Fruit fly (Drosophila melanogaster) whole organism, prepupa: Measurements from ENCODE around the gene CG14441.

ENCODE experiments used
- Blimp-1 ChIP-seq: fragments of 200-800 bp; sonication (Bioruptor generic); optimal IDR thresholded peaks from 3 replicates; lab custom pipeline; 2017; ENCODE audit warnings: missing biosample characterization, missing genetic modification characterization, mild to moderate bottlenecking, moderate library complexity, missing genetic modification reagents
- CG10631 ChIP-seq: fragments of 200-800 bp; sonication (Bioruptor generic); optimal IDR thresholded peaks from 2 replicates; lab custom pipeline; 2016; ENCODE audit warnings: missing biosample characterization, missing genetic modification characterization
- CG10669 ChIP-seq: fragments of 200-800 bp; sonication (Bioruptor generic); optimal IDR thresholded peaks from 3 replicates; lab custom pipeline; 2018; ENCODE audit warnings: missing biosample characterization, mild to moderate bottlenecking, missing genetic modification characterization, moderate library complexity
- CG11294 ChIP-seq: fragments of 200-800 bp; sonication (Bioruptor generic); IDR thresholded peaks from 2 replicates; pipeline ENCODE4 v1.3.6; 2022; ENCODE audit warnings: missing biosample characterization, missing genetic modification characterization
- CG15336 ChIP-seq: fragments of 200-800 bp; sonication (Bioruptor generic); IDR thresholded peaks from 2 replicates; pipeline ENCODE4 v1.3.6; 2022; ENCODE audit warnings: missing biosample characterization, missing genetic modification characterization
- CG16779 ChIP-seq: fragments of 200-800 bp; sonication (Bioruptor generic); optimal IDR thresholded peaks from 3 replicates; lab custom pipeline; 2017; ENCODE audit warnings: missing biosample characterization, mild to moderate bottlenecking, missing genetic modification characterization
- CG3032 ChIP-seq: fragments of 200-800 bp; optimal IDR thresholded peaks from 2 replicates; lab custom pipeline; 2019; ENCODE audit warnings: missing biosample characterization, mild to moderate bottlenecking, missing genetic modification characterization, moderate library complexity
- CG31627 ChIP-seq: fragments of 200-800 bp; sonication (Bioruptor generic); optimal IDR thresholded peaks from 3 replicates; lab custom pipeline; 2016; ENCODE audit warnings: missing biosample characterization, missing genetic modification characterization
- CG32006 ChIP-seq: fragments of 200-800 bp; sonication (Bioruptor generic); optimal IDR thresholded peaks from 3 replicates; lab custom pipeline; 2017; ENCODE audit warnings: missing biosample characterization, mild to moderate bottlenecking, missing genetic modification characterization
- CG3919 ChIP-seq: fragments of 200-800 bp; sonication (Bioruptor generic); optimal IDR thresholded peaks from 3 replicates; lab custom pipeline; 2016; ENCODE audit warnings: missing biosample characterization, missing genetic modification characterization
- CG4318 ChIP-seq: fragments of 200-800 bp; sonication (Bioruptor generic); optimal IDR thresholded peaks from 3 replicates; lab custom pipeline; 2017; ENCODE audit warnings: missing biosample characterization, mild to moderate bottlenecking, missing genetic modification characterization
- CG6792 ChIP-seq: fragments of 200-800 bp; sonication (Bioruptor generic); optimal IDR thresholded peaks from 3 replicates; lab custom pipeline; 2016; ENCODE audit warnings: missing biosample characterization, missing genetic modification characterization
- CG6808 ChIP-seq: fragments of 200-800 bp; sonication (Bioruptor generic); optimal IDR thresholded peaks from 3 replicates; lab custom pipeline; 2017; ENCODE audit warnings: missing biosample characterization, missing genetic modification characterization, mild to moderate bottlenecking, moderate library complexity, missing genetic modification reagents
- CG6854 ChIP-seq: fragments of 200-800 bp; sonication (Bioruptor generic); optimal IDR thresholded peaks from 2 replicates; lab custom pipeline; 2017; ENCODE audit warnings: missing biosample characterization, mild to moderate bottlenecking, missing genetic modification characterization
- CG8119 ChIP-seq: fragments of 200-800 bp; sonication (Bioruptor generic); IDR thresholded peaks from 3 replicates; pipeline ENCODE4 v1.3.6; 2022; ENCODE audit warnings: missing biosample characterization, missing genetic modification characterization
- CG8319 ChIP-seq: fragments of 200-800 bp; sonication (Bioruptor generic); optimal IDR thresholded peaks from 3 replicates; lab custom pipeline; 2016; ENCODE audit warnings: missing biosample characterization, missing genetic modification characterization
- CG8632 ChIP-seq: fragments of 200-800 bp; sonication (Bioruptor generic); optimal IDR thresholded peaks from 3 replicates; lab custom pipeline; 2016; ENCODE audit warnings: missing biosample characterization, missing genetic modification characterization
- CG9139 ChIP-seq: fragments of 200-800 bp; sonication (Bioruptor generic); optimal IDR thresholded peaks from 3 replicates; lab custom pipeline; 2017; ENCODE audit warnings: missing biosample characterization, mild to moderate bottlenecking, missing genetic modification characterization
- Eip75B ChIP-seq: fragments of 200-800 bp; sonication (Bioruptor generic); optimal IDR thresholded peaks from 3 replicates; lab custom pipeline; 2016; ENCODE audit warnings: missing biosample characterization, missing genetic modification characterization
- Eip78C ChIP-seq: fragments of 200-800 bp; sonication (Bioruptor generic); peaks from one replicate; lab custom pipeline; 2016; ENCODE audit warnings: missing biosample characterization, missing genetic modification characterization
- Eip93F ChIP-seq: fragments of 200-800 bp; sonication (Bioruptor generic); optimal IDR thresholded peaks from 2 replicates; lab custom pipeline; 2016; ENCODE audit warnings: missing biosample characterization, mild to moderate bottlenecking, missing genetic modification characterization
- Ets21C ChIP-seq: fragments of 200-800 bp; sonication (Bioruptor generic); optimal IDR thresholded peaks from 3 replicates; lab custom pipeline; 2016; ENCODE audit warnings: missing biosample characterization, missing genetic modification characterization
- Ets96B ChIP-seq: fragments of 200-800 bp; optimal IDR thresholded peaks from 2 replicates; lab custom pipeline; 2019; ENCODE audit warnings: missing biosample characterization, mild to moderate bottlenecking, missing genetic modification characterization, moderate library complexity
- Hr39 ChIP-seq: fragments of 200-800 bp; sonication (Bioruptor generic); optimal IDR thresholded peaks from 2 replicates; lab custom pipeline; 2016; ENCODE audit warnings: missing biosample characterization, missing genetic modification characterization
- Hr4 ChIP-seq: fragments of 200-800 bp; sonication (Bioruptor generic); optimal IDR thresholded peaks from 3 replicates; lab custom pipeline; 2016; ENCODE audit warnings: missing biosample characterization, missing genetic modification characterization
- Lpt ChIP-seq: fragments of 200-800 bp; sonication (Bioruptor generic); optimal IDR thresholded peaks from 3 replicates; lab custom pipeline; 2016; ENCODE audit warnings: missing biosample characterization, missing genetic modification characterization
- Met ChIP-seq: fragments of 200-800 bp; sonication (Bioruptor generic); optimal IDR thresholded peaks from 3 replicates; lab custom pipeline; 2016; ENCODE audit warnings: missing biosample characterization, missing genetic modification characterization
- OdsH ChIP-seq: fragments of 200-800 bp; sonication (Bioruptor generic); optimal IDR thresholded peaks from 3 replicates; lab custom pipeline; 2016; ENCODE audit warnings: missing biosample characterization, missing genetic modification characterization
- Smox ChIP-seq: fragments of 200-800 bp; sonication (Bioruptor generic); optimal IDR thresholded peaks from 3 replicates; lab custom pipeline; 2016; ENCODE audit warnings: missing biosample characterization, missing genetic modification characterization
- Sox15 ChIP-seq: fragments of 200-800 bp; sonication (Bioruptor generic); optimal IDR thresholded peaks from 3 replicates; lab custom pipeline; 2016; ENCODE audit warnings: missing biosample characterization, missing genetic modification characterization
- achi ChIP-seq: fragments of 200-800 bp; sonication (Bioruptor generic); optimal IDR thresholded peaks from 3 replicates; lab custom pipeline; 2016; ENCODE audit warnings: missing biosample characterization, missing genetic modification characterization
- acj6 ChIP-seq: fragments of 200-800 bp; sonication (Bioruptor generic); optimal IDR thresholded peaks from 3 replicates; lab custom pipeline; 2016; ENCODE audit warnings: missing biosample characterization, missing genetic modification characterization
- cyc ChIP-seq: fragments of 200-800 bp; sonication (Bioruptor generic); optimal IDR thresholded peaks from 3 replicates; lab custom pipeline; 2016; ENCODE audit warnings: missing biosample characterization, missing genetic modification characterization
- dac ChIP-seq: fragments of 200-800 bp; sonication (Bioruptor generic); optimal IDR thresholded peaks from 2 replicates; lab custom pipeline; 2017; ENCODE audit warnings: missing biosample characterization, mild to moderate bottlenecking, missing genetic modification characterization
- dsx ChIP-seq: fragments of 200-800 bp; optimal IDR thresholded peaks from 3 replicates; lab custom pipeline; 2019; ENCODE audit warnings: missing biosample characterization, mild to moderate bottlenecking, missing genetic modification characterization, moderate library complexity; ENCODE audit not compliant: poor library complexity, severe bottlenecking
- eg ChIP-seq: fragments of 200-800 bp; sonication (Bioruptor generic); IDR thresholded peaks from 3 replicates; pipeline ENCODE4 v1.3.6; 2022; ENCODE audit warnings: missing biosample characterization, missing genetic modification characterization
- esn ChIP-seq: fragments of 200-800 bp; sonication (Bioruptor generic); optimal IDR thresholded peaks from 2 replicates; lab custom pipeline; 2016; ENCODE audit warnings: missing biosample characterization, mild to moderate bottlenecking, missing genetic modification characterization, moderate library complexity
- fd85E ChIP-seq: fragments of 200-800 bp; sonication (Bioruptor generic); optimal IDR thresholded peaks from 3 replicates; lab custom pipeline; 2016; ENCODE audit warnings: missing biosample characterization, missing genetic modification characterization
- lz ChIP-seq: fragments of 200-800 bp; sonication (Bioruptor generic); optimal IDR thresholded peaks from 3 replicates; lab custom pipeline; 2016; ENCODE audit warnings: missing biosample characterization, missing genetic modification characterization
- net ChIP-seq: fragments of 200-800 bp; sonication (Bioruptor generic); optimal IDR thresholded peaks from 3 replicates; lab custom pipeline; 2016; ENCODE audit warnings: missing biosample characterization, missing genetic modification characterization
- pdm3 ChIP-seq: fragments of 200-800 bp; sonication (Bioruptor generic); optimal IDR thresholded peaks from 3 replicates; lab custom pipeline; 2016; ENCODE audit warnings: missing biosample characterization, missing genetic modification characterization
- salr ChIP-seq, 2 experiments: fragments of 200-800 bp; sonication (Bioruptor generic); optimal IDR thresholded peaks; 3 replicates each; lab custom pipeline; 2016 to 2018; ENCODE audit warnings: missing biosample characterization in 2 of 2, missing genetic modification characterization in 2 of 2, mild to moderate bottlenecking in 1 of 2
- spab ChIP-seq: fragments of 200-800 bp; sonication (Bioruptor generic); optimal IDR thresholded peaks from 2 replicates; lab custom pipeline; 2017; ENCODE audit warnings: missing biosample characterization, mild to moderate bottlenecking, missing genetic modification characterization, missing genetic modification reagents
- svp ChIP-seq: fragments of 200-800 bp; sonication (Bioruptor generic); peaks from one replicate; lab custom pipeline; 2016; ENCODE audit warnings: missing biosample characterization, missing genetic modification characterization
- topi ChIP-seq: fragments of 200-800 bp; sonication (Bioruptor generic); optimal IDR thresholded peaks from 3 replicates; lab custom pipeline; 2016; ENCODE audit warnings: missing biosample characterization, missing genetic modification characterization
- vri ChIP-seq: fragments of 200-800 bp; sonication (Bioruptor generic); optimal IDR thresholded peaks from 3 replicates; lab custom pipeline; 2016; ENCODE audit warnings: missing biosample characterization, mild to moderate bottlenecking, missing genetic modification characterization

The CG14441 gene

DNA sequence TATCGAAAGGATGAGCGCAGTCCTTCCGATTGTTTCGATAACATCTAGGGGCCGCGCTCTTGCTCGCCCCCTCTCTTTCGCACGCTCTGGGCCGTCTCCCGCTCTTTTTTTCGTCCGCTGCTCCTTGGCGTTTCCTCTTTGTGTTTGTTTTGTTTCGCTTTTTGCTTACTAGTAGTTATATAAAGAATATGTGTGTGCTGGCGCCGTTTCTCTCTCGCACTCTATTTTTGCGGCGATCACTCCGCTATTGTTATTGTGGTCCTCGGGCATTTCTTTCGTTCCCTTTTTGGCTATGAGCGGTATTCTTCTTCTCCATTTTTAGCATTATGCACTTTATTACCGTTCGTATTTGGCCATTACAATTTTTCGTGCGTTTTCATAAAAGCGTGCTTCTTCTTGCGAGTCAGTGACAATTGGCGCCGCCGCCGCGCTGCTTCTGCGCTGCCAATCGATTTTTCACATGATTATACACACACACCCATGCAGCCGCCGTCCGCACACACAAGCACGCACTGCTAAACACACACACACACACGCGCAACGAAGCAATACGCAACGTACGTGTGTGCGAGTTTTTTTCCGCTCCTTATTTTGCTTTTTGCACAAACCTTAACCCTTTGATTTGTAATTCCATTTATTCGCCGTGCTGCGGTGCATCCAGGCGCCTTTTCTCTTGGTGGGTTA, 5.1 kb upstream of the CG14441 start (continued):
- no peak for TF ChIP-seq CG3919 (GFP tag; lab: Kevin White, UChicago)

DNA sequence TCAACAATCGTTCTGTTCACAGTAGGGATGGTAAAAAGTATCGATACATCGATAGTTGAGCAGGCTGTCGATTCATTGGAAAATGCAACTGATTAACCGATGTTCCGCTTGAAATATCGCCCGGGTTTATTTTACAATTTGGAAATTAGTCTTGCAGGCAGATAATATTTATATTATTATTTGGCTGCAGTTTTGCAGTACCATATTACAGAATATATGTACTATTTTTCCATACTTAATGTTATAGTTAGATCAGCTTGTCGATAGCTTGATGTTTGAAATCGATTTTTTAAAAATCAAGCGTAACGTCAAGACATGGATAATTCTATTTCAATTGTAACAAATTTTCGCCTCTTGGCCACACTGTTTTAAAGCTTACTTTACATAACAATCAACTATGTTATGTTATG, 4.3 kb upstream of the CG14441 start, which contains the start of gene CG14442:
Gene CG14442 (minus strand): TSS at position 29 of the 410 bp plus-strand sequence.
- TF ChIP-seq svp (GFP tag; lab: Kevin White, UChicago) (peak; percentile 76), CG16779 (tag; lab: Kevin White, UChicago) (no peak), CG15336 (GFP tag; lab: Robert Waterston, UW) (no peak), Sox15 (GFP tag; lab: Kevin White, UChicago) (peak; percentile 14), dac (GFP tag; lab: Kevin White, UChicago) (no peak), Eip78C (GFP tag; lab: Kevin White, UChicago) (peak; percentile 47), dsx (GFP tag; lab: Kevin White, UChicago) (no peak), pdm3 (GFP tag; lab: Kevin White, UChicago) (peak; percentile 25), CG8119 (GFP tag; lab: Robert Waterston, UW) (no peak), CG6808 (no peak), CG3032 (tag; lab: Kevin White, UChicago) (peak; percentile 12), lz (peak; percentile 60), net (GFP tag; lab: Kevin White, UChicago) (no peak), CG8632 (peak; percentile 20), cyc (GFP tag; lab: Kevin White, UChicago) (peak; percentile 24), CG3919 (GFP tag; lab: Kevin White, UChicago) (peak; percentile 30), achi (GFP tag; lab: Kevin White, UChicago) (peak; percentile 40), Lpt (GFP tag; lab: Kevin White, UChicago) (no peak), CG9139 (GFP tag; lab: Kevin White, UChicago) (no peak), acj6 (GFP tag; lab: Kevin White, UChicago) (no peak), Hr4 (peak; percentile 37), Eip93F (GFP tag; lab: Kevin White, UChicago) (no peak), salr (GFP tag; optimal IDR thresholded peaks at IDR 0.05; lab: Kevin White, UChicago) (no peak), Ets96B (no peak), Eip75B (GFP tag; lab: Kevin White, UChicago) (no peak), CG10669 (GFP tag; lab: Kevin White, UChicago) (no peak), vri (GFP tag; lab: Kevin White, UChicago) (no peak), CG6854 (GFP tag; lab: Kevin White, UChicago) (no peak), OdsH (GFP tag; lab: Kevin White, UChicago) (no peak), Met (GFP tag; lab: Kevin White, UChicago) (peak; percentile 45), esn (GFP tag; lab: Kevin White, UChicago) (peak; percentile 49), CG32006 (GFP tag; lab: Kevin White, UChicago) (peak; percentile 18), eg (GFP tag; lab: Robert Waterston, UW) (peak; percentile 59), spab (no peak), Hr39 (peak; percentile 47), CG4318 (GFP tag; lab: Kevin White, UChicago) (no peak), Smox (GFP tag; lab: Kevin White, UChicago) (peak; percentile 52), CG6792 (GFP tag; lab: Kevin White, UChicago) (no peak), Ets21C (GFP tag; lab: Kevin White, UChicago) (peak; percentile 40), CG31627 (peak; percentile 44), topi (GFP tag; lab: Kevin White, UChicago) (peak; percentile 44), Blimp-1 (GFP tag; lab: Kevin White, UChicago) (no peak), fd85E (GFP tag; lab: Kevin White, UChicago) (no peak), CG10631 (peak; percentile 27), CG8319 (GFP tag; lab: Kevin White, UChicago) (peak; percentile 15), CG11294 (GFP tag; lab: Robert Waterston, UW) (no peak)
